Worm (Caenorhabditis elegans) whole organism, young adult: ENCODE results near the gene F40G9.12.

ENCODE experiments used
- B0261.1 ChIP-seq: sonication (generic microtip); optimal IDR thresholded peaks from 2 replicates; lab custom pipeline; 2016; ENCODE audit warnings: mild to moderate bottlenecking, missing genetic modification characterization, moderate library complexity, missing compliant biosample characterization
- C06A6.2 ChIP-seq: fragments of 200-800 bp; sonication (Bioruptor generic); conservative IDR thresholded peaks from 2 replicates; pipeline ENCODE4 v1.3.6; 2022; ENCODE audit warnings: missing genetic modification characterization, missing compliant biosample characterization
- F23B12.7 ChIP-seq: sonication (generic microtip); optimal IDR thresholded peaks from 2 replicates; lab custom pipeline; 2017; ENCODE audit warnings: missing genetic modification characterization, mild to moderate bottlenecking, missing compliant biosample characterization, antibody characterized with exemption, moderate library complexity; ENCODE audit not compliant: insufficient read depth
- F33H1.4 ChIP-seq: fragments of 200-800 bp; sonication (Bioruptor generic); IDR thresholded peaks from 2 replicates; pipeline ENCODE4 v1.3.6; 2022; ENCODE audit warnings: missing genetic modification reagents, missing genetic modification characterization, missing compliant biosample characterization
- F49E8.2 ChIP-seq: sonication (generic microtip); optimal IDR thresholded peaks from 3 replicates; lab custom pipeline; 2017; ENCODE audit warnings: missing genetic modification characterization, mild to moderate bottlenecking, missing compliant biosample characterization, antibody characterized with exemption, moderate library complexity; ENCODE audit not compliant: insufficient read depth
- F55B11.4 ChIP-seq: sonication (generic microtip); optimal IDR thresholded peaks from 2 replicates; lab custom pipeline; 2016; ENCODE audit warnings: missing compliant biosample characterization, missing genetic modification characterization, borderline replicate concordance; ENCODE audit not compliant: insufficient read depth
- K12H6.12 ChIP-seq: fragments of 200-800 bp; sonication (Bioruptor generic); optimal IDR thresholded peaks from 2 replicates; lab custom pipeline; 2018; ENCODE audit warnings: mild to moderate bottlenecking, missing genetic modification characterization, missing compliant biosample characterization
- T26A5.8 ChIP-seq: sonication (generic microtip); optimal IDR thresholded peaks from 2 replicates; lab custom pipeline; 2016; ENCODE audit warnings: missing genetic modification characterization, missing compliant biosample characterization
- Y79H2A.3 ChIP-seq: fragments of 200-800 bp; sonication (Bioruptor generic); conservative IDR thresholded peaks from 2 replicates; pipeline ENCODE4 v1.3.6; 2022; ENCODE audit warnings: missing genetic modification reagents, missing genetic modification characterization, missing compliant biosample characterization
- aptf-3 ChIP-seq: fragments of 200-800 bp; sonication (Bioruptor generic); IDR thresholded peaks from 2 replicates; pipeline ENCODE4 v1.3.6; 2022; ENCODE audit warnings: missing genetic modification characterization, missing compliant biosample characterization
- atf-7 ChIP-seq: sonication (generic microtip); optimal IDR thresholded peaks from 2 replicates; lab custom pipeline; 2017; ENCODE audit warnings: mild to moderate bottlenecking, missing genetic modification characterization, missing compliant biosample characterization
- athp-1 ChIP-seq: sonication (generic microtip); optimal IDR thresholded peaks from 2 replicates; lab custom pipeline; 2017; ENCODE audit warnings: mild to moderate bottlenecking, missing genetic modification characterization, missing compliant biosample characterization
- cebp-2 ChIP-seq: fragments of 200-800 bp; sonication (Bioruptor generic); IDR thresholded peaks from 2 replicates; pipeline ENCODE4 v1.3.6; 2022; ENCODE audit warnings: missing genetic modification characterization, missing compliant biosample characterization
- ceh-40 ChIP-seq: fragments of 200-800 bp; sonication (Bioruptor generic); IDR thresholded peaks from 2 replicates; pipeline ENCODE4 v1.3.6; 2022; ENCODE audit warnings: missing genetic modification characterization, missing compliant biosample characterization
- chd-7 ChIP-seq: sonication (generic microtip); optimal IDR thresholded peaks from 2 replicates; lab custom pipeline; 2016; ENCODE audit warnings: mild to moderate bottlenecking, missing genetic modification characterization, moderate library complexity, missing compliant biosample characterization
- egl-44 ChIP-seq: fragments of 200-800 bp; sonication (Bioruptor generic); IDR thresholded peaks from 2 replicates; pipeline ENCODE4 v1.3.6; 2022; ENCODE audit warnings: missing genetic modification reagents, missing genetic modification characterization, missing compliant biosample characterization
- egrh-3 ChIP-seq: fragments of 200-800 bp; sonication (Bioruptor generic); IDR thresholded peaks from 2 replicates; pipeline ENCODE4 v1.3.6; 2022; ENCODE audit warnings: missing genetic modification reagents, missing genetic modification characterization, missing compliant biosample characterization
- ets-4 ChIP-seq: fragments of 200-800 bp; sonication (Bioruptor generic); optimal IDR thresholded peaks from 2 replicates; lab custom pipeline; 2018; ENCODE audit warnings: mild to moderate bottlenecking, missing genetic modification characterization, missing compliant biosample characterization
- hlh-26 ChIP-seq: fragments of 200-800 bp; sonication (Bioruptor generic); conservative IDR thresholded peaks from 2 replicates; pipeline ENCODE4 v1.3.6; 2022; ENCODE audit warnings: missing genetic modification reagents, missing genetic modification characterization, missing compliant biosample characterization
- hmg-1.2 ChIP-seq: fragments of 200-800 bp; sonication (Bioruptor generic); IDR thresholded peaks from 2 replicates; pipeline ENCODE4 v1.3.6; 2022; ENCODE audit warnings: missing genetic modification reagents, missing genetic modification characterization, missing compliant biosample characterization
- hsf-1 ChIP-seq: fragments of 200-800 bp; sonication (Bioruptor generic); IDR thresholded peaks from 2 replicates; pipeline ENCODE4 v1.3.6; 2022; ENCODE audit warnings: missing genetic modification reagents, missing genetic modification characterization, missing compliant biosample characterization
- lin-26 ChIP-seq: fragments of 200-800 bp; sonication (Bioruptor generic); IDR thresholded peaks from 2 replicates; pipeline ENCODE4 v1.3.6; 2022; ENCODE audit warnings: missing genetic modification reagents, missing genetic modification characterization, missing compliant biosample characterization
- lsy-27 ChIP-seq: sonication (generic microtip); optimal IDR thresholded peaks from 2 replicates; lab custom pipeline; 2017; ENCODE audit warnings: missing genetic modification characterization, mild to moderate bottlenecking, missing compliant biosample characterization, antibody characterized with exemption, missing genotype, borderline replicate concordance; ENCODE audit not compliant: insufficient read depth
- madf-10 ChIP-seq: sonication (generic microtip); optimal IDR thresholded peaks from 2 replicates; lab custom pipeline; 2016; ENCODE audit warnings: mild to moderate bottlenecking, missing genetic modification characterization, missing compliant biosample characterization
- madf-3 ChIP-seq: fragments of 200-800 bp; sonication (Bioruptor generic); IDR thresholded peaks from 2 replicates; pipeline ENCODE4 v1.3.6; 2022; ENCODE audit warnings: missing genetic modification reagents, missing genetic modification characterization, missing compliant biosample characterization
- mes-4 ChIP-seq: sonication (generic microtip); optimal IDR thresholded peaks from 2 replicates; lab custom pipeline; 2016; ENCODE audit warnings: missing genotype, missing genetic modification characterization, missing compliant biosample characterization
- nfya-2 ChIP-seq: fragments of 200-800 bp; sonication (Bioruptor generic); IDR thresholded peaks from 2 replicates; pipeline ENCODE4 v1.3.6; 2022; ENCODE audit warnings: missing genetic modification reagents, missing genetic modification characterization, missing compliant biosample characterization
- nhr-80 ChIP-seq: sonication (generic microtip); optimal IDR thresholded peaks from 2 replicates; lab custom pipeline; 2016; ENCODE audit warnings: missing genetic modification characterization, missing compliant biosample characterization
- rec-8 ChIP-seq, 2 experiments: sonication (generic microtip); optimal IDR thresholded peaks; 2 replicates each; lab custom pipeline; 2016; ENCODE audit warnings: mild to moderate bottlenecking in 2 of 2, missing genetic modification characterization in 2 of 2, missing genetic modification reagents in 2 of 2, missing genotype in 2 of 2, missing biosample characterization in 1 of 2, missing compliant biosample characterization in 1 of 2, moderate library complexity in 1 of 2
- rpc-1 ChIP-seq, 2 experiments: fragments of 150-350 bp in 1 of 2; sonication (generic microtip) in 1 of 2; optimal IDR thresholded peaks; 2 replicates each; lab custom pipeline; 2014 to 2018; ENCODE audit warnings: missing biosample characterization in 1 of 2, missing genetic modification characterization in 1 of 2, missing genetic modification reagents in 1 of 2, missing genotype in 1 of 2
- snpc-1.1 ChIP-seq: sonication (generic microtip); optimal IDR thresholded peaks from 2 replicates; lab custom pipeline; 2017; ENCODE audit warnings: missing genetic modification characterization, mild to moderate bottlenecking, missing compliant biosample characterization, antibody characterized with exemption, moderate library complexity, missing genotype, missing genetic modification reagents; ENCODE audit not compliant: insufficient read depth
- snpc-1.3 ChIP-seq: sonication (generic microtip); optimal IDR thresholded peaks from 2 replicates; lab custom pipeline; 2017; ENCODE audit warnings: missing genetic modification characterization, mild to moderate bottlenecking, missing compliant biosample characterization, antibody characterized with exemption, moderate library complexity, missing genotype, missing genetic modification reagents; ENCODE audit not compliant: insufficient read depth
- tbp1 ChIP-seq: fragments of 200-800 bp; sonication (Bioruptor generic); optimal IDR thresholded peaks from 2 replicates; lab custom pipeline; 2018; ENCODE audit warnings: mild to moderate bottlenecking, missing genetic modification characterization, missing compliant biosample characterization
- zfh-2 ChIP-seq: fragments of 200-800 bp; sonication (Bioruptor generic); conservative IDR thresholded peaks from 2 replicates; pipeline ENCODE4 v1.3.6; 2022; ENCODE audit warnings: missing genetic modification reagents, missing genetic modification characterization, missing compliant biosample characterization
- ztf-22 ChIP-seq: fragments of 200-800 bp; sonication (Bioruptor generic); optimal IDR thresholded peaks from 2 replicates; lab custom pipeline; 2018; ENCODE audit warnings: mild to moderate bottlenecking, missing genetic modification characterization, moderate library complexity, missing compliant biosample characterization
- ztf-25 ChIP-seq: fragments of 200-800 bp; sonication (Bioruptor generic); IDR thresholded peaks from 2 replicates; pipeline ENCODE4 v1.3.6; 2022; ENCODE audit warnings: missing genetic modification reagents, missing genetic modification characterization, missing compliant biosample characterization

F40G9.12 gene

ce11 chrIII:154168-154567 lies 17.5 kb upstream of the F40G9.12 start:
- TF ChIP-seq atf-7 (tag; lab: Kevin White, UChicago) (peak; percentile 40), madf-10 (tag; lab: Kevin White, UChicago) (no peak), C06A6.2 (GFP tag; lab: Robert Waterston, UW) (no peak), egl-44 (no peak), ztf-22 (GFP tag; lab: Kevin White, UChicago) (peak; percentile 52), F55B11.4 (tag; lab: Kevin White, UChicago) (no peak), tbp1 (GFP tag; lab: Kevin White, UChicago) (peak; percentile 5), ets-4 (peak; percentile 19), nhr-80 (peak; percentile 96)
- TF ChIP-seq, all 124 proteins: peak for 5

- TF ChIP-seq B0261.1 (no peak), cebp-2 (GFP tag; lab: Robert Waterston, UW) (no peak), rec-8 (tag; optimal IDR thresholded peaks at IDR 0.05; lab: Kevin White, UChicago) (no peak), aptf-3 (GFP tag; lab: Robert Waterston, UW) (no peak), ceh-40 (GFP tag; lab: Robert Waterston, UW) (no peak), hlh-26 (GFP tag; lab: Robert Waterston, UW) (no peak), Y79H2A.3 (GFP tag; lab: Robert Waterston, UW) (no peak), athp-1 (tag; lab: Kevin White, UChicago) (no peak), T26A5.8 (tag; lab: Kevin White, UChicago) (no peak), madf-3 (GFP tag; lab: Robert Waterston, UW) (no peak), snpc-1.1 (tag; lab: Kevin White, UChicago) (no peak), chd-7 (tag; lab: Kevin White, UChicago) (no peak)
- TF ChIP-seq, all 124 proteins: peak for 0
Measured at ce11 chrIII:156645-157044, 15.0 kb upstream of the F40G9.12 start, which contains the start of the genes zig-13 and ver-1. Gene zig-13, minus strand, starts transcription at chrIII:156745. Gene ver-1, plus strand, starts transcription at chrIII:156824.

- TF ChIP-seq F23B12.7 (no peak), rec-8 (tag; optimal IDR thresholded peaks at IDR 0.05; lab: Kevin White, UChicago) (no peak), hmg-1.2 (no peak), rpc-1 (optimal IDR thresholded peaks at IDR 0.05; lab: Kevin White, UChicago) (no peak), rpc-1 (tag; optimal IDR thresholded peaks at IDR 0.05; lab: Kevin White, UChicago) (no peak), egrh-3 (GFP tag; lab: Robert Waterston, UW) (peak; percentile 34; the same call in 1 of the 2 replicates), lin-26 (GFP tag; lab: Robert Waterston, UW) (no peak), lsy-27 (tag; lab: Kevin White, UChicago) (no peak), ztf-25 (GFP tag; lab: Robert Waterston, UW) (no peak), zfh-2 (GFP tag; lab: Robert Waterston, UW) (peak; percentile 60; the same call in 1 of the 2 replicates), snpc-1.3 (tag; lab: Kevin White, UChicago) (no peak), nfya-2 (GFP tag; lab: Robert Waterston, UW) (0 out of 2 replicates have a peak, but pooled peaks have one; percentile 33), F49E8.2 (tag; lab: Kevin White, UChicago) (no peak), mes-4 (no peak), chd-7 (tag; lab: Kevin White, UChicago) (no peak), atf-7 (tag; lab: Kevin White, UChicago) (no peak), K12H6.12 (tag; lab: Kevin White, UChicago) (no peak), Y79H2A.3 (GFP tag; lab: Robert Waterston, UW) (no peak), F33H1.4 (GFP tag; lab: Robert Waterston, UW) (no peak), hsf-1 (GFP tag; lab: Robert Waterston, UW) (no peak)
- TF ChIP-seq, all 124 proteins: peak for 3
Measured at ce11 chrIII:157980-158379, 13.7 kb upstream of the F40G9.12 start.
